Fruit fly (Drosophila melanogaster) ovary, adult (tissue): Measurements from ENCODE around the gene Strump.

Experiments used
- CG17801 ChIP-seq: fragments of 200-800 bp; optimal IDR thresholded peaks from 2 replicates; lab custom pipeline; 2019; ENCODE audit warnings: missing biosample characterization, mild to moderate bottlenecking, missing genetic modification characterization, moderate library complexity; ENCODE audit not compliant: partially characterized antibody

Strump gene

dm6 chr3L:16165356-16166168 is 43.8 kb downstream of the Strump start:
- no peak for TF ChIP-seq CG17801

- TF ChIP-seq CG17801, result no peak
These were observed 44.6 kb downstream of the Strump start for dm6 chr3L:16166217-16166997.

dm6 chr3L:16166998-16167344 is 45.2 kb downstream of the Strump start:
- TF ChIP-seq CG17801, result no peak

dm6 chr3L:16167723-16168386 is 46.1 kb downstream of the Strump start:
- no peak for TF ChIP-seq CG17801

dm6 chr3L:16168503-16169189 is 46.8 kb downstream of the Strump start:
- TF ChIP-seq CG17801, result no peak

- no peak for TF ChIP-seq CG17801
These were observed 48.2 kb downstream of the Strump start, which contains the start of gene CG33796 for dm6 chr3L:16170006-16170405. TSS of gene CG33796 (minus strand) at chr3L:16170106.

- TF ChIP-seq CG17801, result no peak
These were observed 49.5 kb downstream of the Strump start, which contains the start of gene CG33795 for dm6 chr3L:16171280-16171679. TSS of gene CG33795 (minus strand) at chr3L:16171380.

dm6 chr3L:16172381-16172780 is 50.6 kb downstream of the Strump start:
- no peak for TF ChIP-seq CG17801

- no peak for TF ChIP-seq CG17801
These were observed 51.0 kb downstream of the Strump start for dm6 chr3L:16172809-16173276.

- TF ChIP-seq CG17801, result no peak
These were observed 52.2 kb downstream of the Strump start for dm6 chr3L:16173818-16174601.

- no peak for TF ChIP-seq CG17801
These were observed 53.0 kb downstream of the Strump start for dm6 chr3L:16174778-16175177.
